Worm (Caenorhabditis elegans) whole organism, early embryonic: ENCODE data around the gene F40G12.9.

Experiments used
- F13C5.2 ChIP-seq: sonication (generic microtip); optimal IDR thresholded peaks from 2 replicates; lab custom pipeline; 2017; ENCODE audit warnings: mild to moderate bottlenecking, missing genetic modification characterization, inconsistent platforms, missing compliant biosample characterization
- aly-1 ChIP-seq: sonication (generic microtip); optimal IDR thresholded peaks from 2 replicates; lab custom pipeline; 2016; ENCODE audit warnings: missing genetic modification characterization, missing compliant biosample characterization
- ama-1 ChIP-seq: fragments of 150-350 bp; optimal IDR thresholded peaks from 2 replicates; lab custom pipeline; 2014
- ceh-13 ChIP-seq: fragments of 200-800 bp; sonication (Bioruptor generic); optimal IDR thresholded peaks from 2 replicates; lab custom pipeline; 2018; ENCODE audit warnings: mild to moderate bottlenecking, missing genetic modification characterization, missing compliant biosample characterization
- ceh-36 ChIP-seq: sonication (generic microtip); optimal IDR thresholded peaks from 2 replicates; lab custom pipeline; 2016; ENCODE audit warnings: missing genetic modification characterization, inconsistent platforms, missing compliant biosample characterization
- ets-7 ChIP-seq: sonication (generic microtip); optimal IDR thresholded peaks from 2 replicates; lab custom pipeline; 2016; ENCODE audit warnings: missing genotype, missing genetic modification characterization, missing compliant biosample characterization
- hmbx-1 ChIP-seq: sonication (generic microtip); optimal IDR thresholded peaks from 2 replicates; lab custom pipeline; 2016; ENCODE audit warnings: mild to moderate bottlenecking, missing genetic modification characterization, missing compliant biosample characterization
- hmg-4 ChIP-seq: fragments of 200-800 bp; sonication (Bioruptor generic); optimal IDR thresholded peaks from 2 replicates; lab custom pipeline; 2018; ENCODE audit warnings: mild to moderate bottlenecking, missing genetic modification characterization, missing compliant biosample characterization
- scrt-1 ChIP-seq: fragments of 200-800 bp; sonication (Bioruptor generic); IDR thresholded peaks from 2 replicates; pipeline ENCODE4 v1.3.6; 2022; ENCODE audit warnings: missing genetic modification characterization, missing compliant biosample characterization
- sea-1 ChIP-seq: fragments of 200-800 bp; sonication (Bioruptor generic); conservative IDR thresholded peaks from 2 replicates; pipeline ENCODE4 v1.3.6; 2022; ENCODE audit warnings: missing genetic modification characterization, missing compliant biosample characterization
- tbx-37 ChIP-seq: fragments of 200-800 bp; sonication (Bioruptor generic); conservative IDR thresholded peaks from 2 replicates; pipeline ENCODE4 v1.3.6; 2022; ENCODE audit warnings: missing genetic modification reagents, missing genetic modification characterization, missing compliant biosample characterization

DNA sequence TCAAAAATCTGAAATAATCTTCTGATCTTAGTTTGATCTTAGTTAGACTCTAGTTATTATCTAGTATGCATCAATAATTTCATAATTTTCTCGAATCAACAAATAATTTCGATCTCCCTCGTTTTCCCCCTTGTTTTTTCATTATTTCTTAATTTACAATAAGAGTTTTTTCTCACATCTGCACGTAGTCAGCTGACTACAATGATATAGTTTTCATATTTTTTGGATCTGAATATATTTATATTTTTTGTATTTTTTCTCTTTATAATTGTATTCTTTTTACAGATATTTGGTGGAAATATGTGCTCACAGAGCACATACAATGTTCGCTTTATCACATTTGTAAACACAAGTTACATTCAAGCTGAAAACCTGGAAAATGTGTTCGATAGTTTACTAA, 38.6 kb upstream of the F40G12.9 start, which contains the start of gene sre-7:
- TF ChIP-seq ama-1 (lab: Kevin White, UChicago) (no peak), scrt-1 (GFP tag; lab: Robert Waterston, UW) (no peak), sea-1 (no peak), tbx-37 (GFP tag; lab: Robert Waterston, UW) (no peak), ceh-36 (tag; lab: Kevin White, UChicago) (no peak), ceh-13 (no peak), aly-1 (tag; lab: Kevin White, UChicago) (no peak), ets-7 (tag; lab: Kevin White, UChicago) (no peak), F13C5.2 (tag; lab: Kevin White, UChicago) (no peak), hmg-4 (GFP tag; lab: Kevin White, UChicago) (no peak), hmbx-1 (tag; lab: Kevin White, UChicago) (no peak)
